Fruit fly (Drosophila melanogaster) whole organism, embryonic: ENCODE results near the gene blanks.

Experiments used
- C15 ChIP-seq: fragments of 200-800 bp; sonication (Bioruptor generic); IDR thresholded peaks from 3 replicates; pipeline ENCODE4 v1.3.6; 2022; ENCODE audit warnings: missing biosample characterization, missing genetic modification characterization
- CG10366 ChIP-seq: fragments of 200-800 bp; sonication (Bioruptor generic); IDR thresholded peaks from 2 replicates; pipeline ENCODE4 v1.3.6; 2022; ENCODE audit warnings: missing biosample characterization, missing genetic modification characterization
- CG10462 ChIP-seq: fragments of 200-800 bp; sonication (Bioruptor generic); optimal IDR thresholded peaks from 2 replicates; lab custom pipeline; 2016; ENCODE audit warnings: missing biosample characterization, missing genetic modification characterization
- CG11560 ChIP-seq: fragments of 200-800 bp; sonication (Bioruptor generic); IDR thresholded peaks from 3 replicates; pipeline ENCODE4 v1.3.6; 2022; ENCODE audit warnings: missing biosample characterization, missing genetic modification characterization
- CG12236 ChIP-seq: fragments of 200-800 bp; sonication (Bioruptor generic); optimal IDR thresholded peaks from 2 replicates; lab custom pipeline; 2016; ENCODE audit warnings: missing biosample characterization, missing genetic modification characterization
- CG12744 ChIP-seq: fragments of 200-800 bp; sonication (Bioruptor generic); optimal IDR thresholded peaks from 2 replicates; lab custom pipeline; 2016; ENCODE audit warnings: missing biosample characterization, missing genetic modification characterization
- CG12769 ChIP-seq: fragments of 200-800 bp; sonication (Bioruptor generic); optimal IDR thresholded peaks from 2 replicates; lab custom pipeline; 2019; ENCODE audit warnings: missing biosample characterization, mild to moderate bottlenecking, missing genetic modification characterization, moderate library complexity
- CG13624 ChIP-seq: fragments of 200-800 bp; sonication (Bioruptor generic); optimal IDR thresholded peaks from 2 replicates; lab custom pipeline; 2016; ENCODE audit warnings: missing biosample characterization, missing genetic modification characterization
- CG16863 ChIP-seq: fragments of 200-800 bp; sonication (Bioruptor generic); optimal IDR thresholded peaks from 3 replicates; lab custom pipeline; 2016; ENCODE audit warnings: missing biosample characterization, missing genetic modification characterization
- CG17361 ChIP-seq: fragments of 200-800 bp; sonication (Bioruptor generic); IDR thresholded peaks from 3 replicates; pipeline ENCODE4 v1.3.6; 2022; ENCODE audit warnings: missing biosample characterization, missing genetic modification characterization
- CG33213 ChIP-seq: fragments of 200-800 bp; sonication (Bioruptor generic); optimal IDR thresholded peaks from 3 replicates; lab custom pipeline; 2016; ENCODE audit warnings: missing biosample characterization, missing genetic modification characterization
- CG4360 ChIP-seq: fragments of 200-800 bp; sonication (Bioruptor generic); IDR thresholded peaks from 2 replicates; pipeline ENCODE4 v1.3.6; 2022; ENCODE audit warnings: missing biosample characterization, missing genetic modification characterization
- CG4707 ChIP-seq: fragments of 200-800 bp; sonication (Bioruptor generic); optimal IDR thresholded peaks from 2 replicates; lab custom pipeline; 2018; ENCODE audit warnings: missing biosample characterization, mild to moderate bottlenecking, missing genetic modification characterization, moderate library complexity
- CG6272 ChIP-seq: fragments of 200-800 bp; sonication (Bioruptor generic); IDR thresholded peaks from 2 replicates; pipeline ENCODE4 v1.3.6; 2022; ENCODE audit warnings: missing biosample characterization, missing genetic modification characterization
- CG6854 ChIP-seq: fragments of 200-800 bp; sonication (Bioruptor generic); optimal IDR thresholded peaks from 3 replicates; lab custom pipeline; 2017; ENCODE audit warnings: missing biosample characterization, mild to moderate bottlenecking, missing genetic modification characterization
- CG7556 ChIP-seq: fragments of 200-800 bp; sonication (Bioruptor generic); optimal IDR thresholded peaks from 2 replicates; lab custom pipeline; 2017; ENCODE audit warnings: missing biosample characterization, mild to moderate bottlenecking, missing genetic modification characterization
- CG7987 ChIP-seq: fragments of 200-800 bp; sonication (Bioruptor generic); optimal IDR thresholded peaks from 2 replicates; lab custom pipeline; 2018; ENCODE audit warnings: missing biosample characterization, mild to moderate bottlenecking, missing genetic modification characterization, moderate library complexity
- CG8478 ChIP-seq: fragments of >200 bp; optimal IDR thresholded peaks from 2 replicates; lab custom pipeline; 2018
- CG9609 ChIP-seq: fragments of 200-800 bp; sonication (Bioruptor generic); optimal IDR thresholded peaks from 3 replicates; lab custom pipeline; 2016; ENCODE audit warnings: missing biosample characterization, missing genetic modification characterization
- Camta ChIP-seq: fragments of 200-800 bp; sonication (Bioruptor generic); optimal IDR thresholded peaks from 2 replicates; lab custom pipeline; 2016; ENCODE audit warnings: missing biosample characterization, missing genetic modification characterization
- Dp ChIP-seq: fragments of 200-800 bp; sonication (Bioruptor generic); optimal IDR thresholded peaks from 2 replicates; lab custom pipeline; 2018; ENCODE audit warnings: missing biosample characterization, mild to moderate bottlenecking, missing genetic modification characterization, moderate library complexity
- Dref ChIP-seq: fragments of 200-800 bp; sonication (Bioruptor generic); IDR thresholded peaks from 2 replicates; pipeline ENCODE4 v1.3.6; 2022; ENCODE audit warnings: missing biosample characterization, missing genetic modification characterization
- Ets97D ChIP-seq: fragments of 200-800 bp; sonication (Bioruptor generic); optimal IDR thresholded peaks from 3 replicates; lab custom pipeline; 2016; ENCODE audit warnings: missing biosample characterization, missing genetic modification characterization
- Fer1 ChIP-seq: fragments of 200-800 bp; sonication (Bioruptor generic); optimal IDR thresholded peaks from 2 replicates; lab custom pipeline; 2017; ENCODE audit warnings: missing biosample characterization, mild to moderate bottlenecking, missing genetic modification characterization
- Fer2 ChIP-seq: fragments of 200-800 bp; sonication (Bioruptor generic); optimal IDR thresholded peaks from 2 replicates; lab custom pipeline; 2018; ENCODE audit warnings: missing biosample characterization, mild to moderate bottlenecking, missing genetic modification characterization, moderate library complexity
- GATAe ChIP-seq: fragments of 200-800 bp; sonication (Bioruptor generic); conservative IDR thresholded peaks from 2 replicates; pipeline ENCODE4 v1.3.6; 2022; ENCODE audit warnings: missing biosample characterization, missing genetic modification characterization
- Hey ChIP-seq: fragments of 200-800 bp; sonication (Bioruptor generic); optimal IDR thresholded peaks from 3 replicates; lab custom pipeline; 2018; ENCODE audit warnings: missing biosample characterization, mild to moderate bottlenecking, missing genetic modification characterization
- Hsf ChIP-seq: fragments of 200-800 bp; sonication (Bioruptor generic); optimal IDR thresholded peaks from 3 replicates; lab custom pipeline; 2016; ENCODE audit warnings: missing biosample characterization, missing genetic modification characterization
- Oaz ChIP-seq: fragments of 200-800 bp; sonication (Bioruptor generic); IDR thresholded peaks from 2 replicates; pipeline ENCODE4 v1.3.6; 2022; ENCODE audit warnings: missing biosample characterization, missing genetic modification characterization
- Poxn ChIP-seq: fragments of 200-800 bp; sonication (Bioruptor generic); IDR thresholded peaks from 2 replicates; pipeline ENCODE4 v1.3.6; 2022; ENCODE audit warnings: missing biosample characterization, missing genetic modification characterization
- Sin3A ChIP-seq: fragments of >200 bp; optimal IDR thresholded peaks from 2 replicates; lab custom pipeline; 2018
- Sry-δ ChIP-seq: fragments of 200-800 bp; sonication (Bioruptor generic); optimal IDR thresholded peaks from 2 replicates; lab custom pipeline; 2016; ENCODE audit warnings: missing biosample characterization, missing genetic modification characterization
- TFAM ChIP-seq: fragments of 200-800 bp; sonication (Bioruptor generic); optimal IDR thresholded peaks from 2 replicates; lab custom pipeline; 2017; ENCODE audit warnings: missing biosample characterization, missing genetic modification characterization, inconsistent platforms
- ato ChIP-seq: fragments of 200-800 bp; sonication (Bioruptor generic); IDR thresholded peaks from 2 replicates; pipeline ENCODE4 v1.3.6; 2022; ENCODE audit warnings: missing biosample characterization, missing genetic modification characterization; ENCODE audit not compliant: partially characterized antibody
- bcd ChIP-seq: fragments of 200-800 bp; sonication (Bioruptor generic); optimal IDR thresholded peaks from 2 replicates; lab custom pipeline; 2017; ENCODE audit warnings: missing biosample characterization, mild to moderate bottlenecking, missing genetic modification characterization
- cas ChIP-seq: fragments of 200-800 bp; sonication (Bioruptor generic); IDR thresholded peaks from 2 replicates; pipeline ENCODE4 v1.3.6; 2022; ENCODE audit warnings: missing biosample characterization, missing genetic modification characterization
- fd96Cb ChIP-seq: fragments of 200-800 bp; sonication (Bioruptor generic); optimal IDR thresholded peaks from 2 replicates; lab custom pipeline; 2018; ENCODE audit warnings: missing biosample characterization, mild to moderate bottlenecking, missing genetic modification characterization, moderate library complexity
- gce ChIP-seq: fragments of 200-800 bp; sonication (Bioruptor generic); IDR thresholded peaks from 3 replicates; pipeline ENCODE4 v1.3.6; 2022; ENCODE audit warnings: missing biosample characterization, missing genetic modification characterization
- gfzf ChIP-seq: fragments of 200-800 bp; sonication (Bioruptor generic); optimal IDR thresholded peaks from 2 replicates; lab custom pipeline; 2016; ENCODE audit warnings: missing biosample characterization, mild to moderate bottlenecking, missing genetic modification characterization, moderate library complexity
- gsb ChIP-seq: fragments of 200-800 bp; sonication (Bioruptor generic); IDR thresholded peaks from 2 replicates; pipeline ENCODE4 v1.3.6; 2022; ENCODE audit warnings: missing biosample characterization, missing genetic modification characterization
- hbn ChIP-seq: fragments of 200-800 bp; sonication (Bioruptor generic); IDR thresholded peaks from 2 replicates; pipeline ENCODE4 v1.3.6; 2022; ENCODE audit warnings: missing biosample characterization, missing genetic modification characterization; ENCODE audit not compliant: partially characterized antibody
- hth ChIP-seq: fragments of >200 bp; optimal IDR thresholded peaks from 2 replicates; lab custom pipeline; 2017; ENCODE audit warnings: inconsistent platforms
- lilli ChIP-seq: fragments of 200-800 bp; sonication (Bioruptor generic); optimal IDR thresholded peaks from 3 replicates; lab custom pipeline; 2016; ENCODE audit warnings: missing biosample characterization, missing genetic modification characterization
- luna ChIP-seq: fragments of 200-800 bp; sonication (Bioruptor generic); optimal IDR thresholded peaks from 2 replicates; lab custom pipeline; 2016; ENCODE audit warnings: missing biosample characterization, missing genetic modification characterization
- pros ChIP-seq: fragments of 200-800 bp; sonication (Bioruptor generic); optimal IDR thresholded peaks from 3 replicates; lab custom pipeline; 2019; ENCODE audit warnings: missing biosample characterization, mild to moderate bottlenecking, missing genetic modification characterization, moderate library complexity
- ro ChIP-seq: fragments of 200-800 bp; sonication (Bioruptor generic); IDR thresholded peaks from 2 replicates; pipeline ENCODE4 v1.3.6; 2022; ENCODE audit warnings: missing biosample characterization, missing genetic modification characterization
- sqz ChIP-seq: fragments of 200-800 bp; sonication (Bioruptor generic); optimal IDR thresholded peaks from 3 replicates; lab custom pipeline; 2018; ENCODE audit warnings: missing biosample characterization, mild to moderate bottlenecking, missing genetic modification characterization
- tgo ChIP-seq: fragments of 200-800 bp; sonication (Bioruptor generic); IDR thresholded peaks from 3 replicates; pipeline ENCODE4 v1.3.6; 2022; ENCODE audit warnings: missing biosample characterization, missing genetic modification characterization
- trem ChIP-seq: fragments of 200-800 bp; optimal IDR thresholded peaks from 3 replicates; lab custom pipeline; 2019; ENCODE audit warnings: missing biosample characterization, mild to moderate bottlenecking, missing genetic modification characterization, moderate library complexity
- tup ChIP-seq: fragments of 200-800 bp; sonication (Bioruptor generic); optimal IDR thresholded peaks from 2 replicates; lab custom pipeline; 2016; ENCODE audit warnings: missing biosample characterization, mild to moderate bottlenecking, missing genetic modification characterization, moderate library complexity
- tx ChIP-seq: fragments of 200-800 bp; sonication (Bioruptor generic); optimal IDR thresholded peaks from 2 replicates; lab custom pipeline; 2016; ENCODE audit warnings: missing biosample characterization, missing genetic modification characterization
- z ChIP-seq: fragments of 200-800 bp; sonication (Bioruptor generic); IDR thresholded peaks from 3 replicates; pipeline ENCODE4 v1.3.6; 2022; ENCODE audit warnings: missing biosample characterization, missing genetic modification characterization

The blanks gene

dm6 chr3L:5511959-5512358 lies 13.2 kb upstream of the blanks start (continued):
- TF ChIP-seq CG13624 (peak; percentile 92), GATAe (GFP tag; lab: Robert Waterston, UW) (peak; percentile 32; the same call in 1 of the 2 replicates), CG8478 (no peak), TFAM (GFP tag; lab: Kevin White, UChicago) (peak; percentile 75), CG33213 (GFP tag; lab: Kevin White, UChicago) (peak; percentile 97), Dref (no peak; the same call in 1 of the 2 replicates), CG10462 (GFP tag; lab: Kevin White, UChicago) (peak; percentile 64), z (GFP tag; lab: Robert Waterston, UW) (peak; percentile 52; the same call in 1 of the 3 replicates), CG6854 (GFP tag; lab: Kevin White, UChicago) (peak; percentile 88), CG12744 (peak; percentile 92), C15 (GFP tag; lab: Robert Waterston, UW) (peak; percentile 60; the same call in 1 of the 3 replicates), sqz (GFP tag; lab: Kevin White, UChicago) (peak; percentile 37), Sin3A (lab: Kevin White, UChicago) (no peak), ro (GFP tag; lab: Robert Waterston, UW) (peak; percentile 27; the same call in 1 of the 2 replicates), hth (lab: Kevin White, UChicago) (no peak), Poxn (GFP tag; lab: Robert Waterston, UW) (0 out of 2 replicates have a peak, but pooled peaks have one; percentile 30), cas (GFP tag; lab: Robert Waterston, UW) (peak; percentile 50; the same call in 1 of the 2 replicates), gfzf (GFP tag; lab: Kevin White, UChicago) (peak; percentile 18), CG6272 (GFP tag; lab: Robert Waterston, UW) (peak; percentile 49), Ets97D (peak; percentile 100), tgo (GFP tag; lab: Robert Waterston, UW) (peak; percentile 74), CG4360 (GFP tag; lab: Robert Waterston, UW) (peak; percentile 28; the same call in 1 of the 2 replicates), trem (tag; lab: Kevin White, UChicago) (peak; percentile 51), Hey (peak; percentile 75), luna (peak; percentile 92), bcd (GFP tag; lab: Kevin White, UChicago) (peak; percentile 95), gce (peak; percentile 85; the same call in 2 of the 3 replicates), CG4707 (GFP tag; lab: Kevin White, UChicago) (peak; percentile 86), gsb (peak; percentile 75), CG7556 (GFP tag; lab: Kevin White, UChicago) (peak; percentile 76), CG16863 (GFP tag; lab: Kevin White, UChicago) (peak; percentile 76), CG12236 (GFP tag; lab: Kevin White, UChicago) (peak; percentile 89), Fer1 (GFP tag; lab: Kevin White, UChicago) (peak; percentile 96), CG9609 (peak; percentile 81), Fer2 (tag; lab: Kevin White, UChicago) (peak; percentile 76), CG10366 (peak; percentile 81), CG12769 (peak; percentile 69), CG7987 (GFP tag; lab: Kevin White, UChicago) (peak; percentile 98), Dp (peak; percentile 35), ato (GFP tag; lab: Robert Waterston, UW) (0 out of 2 replicates have a peak, but pooled peaks have one; percentile 12), tup (GFP tag; lab: Kevin White, UChicago) (peak; percentile 42), Sry-δ (GFP tag; lab: Kevin White, UChicago) (peak; percentile 56), lilli (GFP tag; lab: Kevin White, UChicago) (peak; percentile 82), pros (peak; percentile 64), hbn (GFP tag; lab: Robert Waterston, UW) (no peak; the same call in 1 of the 2 replicates), fd96Cb (tag; lab: Kevin White, UChicago) (peak; percentile 51), Camta (GFP tag; lab: Kevin White, UChicago) (peak; percentile 87), Oaz (peak; percentile 85), Hsf (GFP tag; lab: Kevin White, UChicago) (peak; percentile 88), CG11560 (tag; lab: Robert Waterston, UW) (0 out of 3 replicates have a peak, but pooled peaks have one; percentile 40), tx (peak; percentile 76), CG17361 (GFP tag; lab: Robert Waterston, UW) (no peak; the same call in 2 of the 3 replicates)
